Worm (Caenorhabditis elegans) whole organism, late embryonic: ENCODE results near the gene rga-4.

Experiments
- F13H6.1 ChIP-seq: sonication (generic microtip); optimal IDR thresholded peaks from 2 replicates; lab custom pipeline; 2016; ENCODE audit warnings: missing genetic modification characterization, missing compliant biosample characterization
- ama-1 ChIP-seq: fragments of 150-350 bp; optimal IDR thresholded peaks from 2 replicates; lab custom pipeline; 2014
- ceh-2 ChIP-seq: sonication (generic microtip); optimal IDR thresholded peaks from 2 replicates; lab custom pipeline; 2016; ENCODE audit warnings: missing genotype, missing genetic modification characterization, missing compliant biosample characterization
- fkh-6 ChIP-seq: sonication (generic microtip); optimal IDR thresholded peaks from 2 replicates; lab custom pipeline; 2016; ENCODE audit warnings: missing genetic modification characterization, missing compliant biosample characterization
- sdc-2 ChIP-seq: sonication (generic microtip); optimal IDR thresholded peaks from 2 replicates; lab custom pipeline; 2016; ENCODE audit warnings: missing genotype, missing genetic modification characterization, missing compliant biosample characterization

ce11 chrV:1326067-1326466 lies 57.0 kb downstream of the rga-4 start:
- TF ChIP-seq F13H6.1 (tag; lab: Kevin White, UChicago): no peak
- no peak for TF ChIP-seq ceh-2 (tag; lab: Kevin White, UChicago)
- TF ChIP-seq sdc-2: no peak
- no peak for TF ChIP-seq fkh-6 (tag; lab: Kevin White, UChicago)
- TF ChIP-seq ama-1 (lab: Kevin White, UChicago): no peak
